Worm (Caenorhabditis elegans) whole organism, mixed stage, embryonic: ENCODE data around the gene mrpl-40.

Experiments used
- ces-1 ChIP-seq: fragments of 150-350 bp; optimal IDR thresholded peaks from 2 replicates; lab custom pipeline; 2014; ENCODE audit warnings: missing biosample characterization, missing genetic modification reagents, missing genetic modification characterization
- elt-1 ChIP-seq: sonication (generic microtip); optimal IDR thresholded peaks from 2 replicates; lab custom pipeline; 2017; ENCODE audit warnings: missing genetic modification characterization, mild to moderate bottlenecking, missing compliant biosample characterization, antibody characterized with exemption, moderate library complexity, borderline replicate concordance; ENCODE audit not compliant: insufficient read depth
- elt-3 ChIP-seq: fragments of 150-350 bp; optimal IDR thresholded peaks from 2 replicates; lab custom pipeline; 2014; ENCODE audit warnings: missing biosample characterization, missing genetic modification characterization
- hlh-1 ChIP-seq: fragments of 150-350 bp; optimal IDR thresholded peaks from 2 replicates; lab custom pipeline; 2014; ENCODE audit warnings: missing biosample characterization, missing genetic modification reagents, missing genetic modification characterization
- lsy-2 ChIP-seq: fragments of 150-350 bp; optimal IDR thresholded peaks from 2 replicates; lab custom pipeline; 2014; ENCODE audit warnings: missing biosample characterization, missing genetic modification characterization
- nhr-12 ChIP-seq: fragments of 150-350 bp; optimal IDR thresholded peaks from 2 replicates; lab custom pipeline; 2014; ENCODE audit warnings: missing biosample characterization, missing genetic modification characterization
- nhr-237 ChIP-seq: fragments of 150-350 bp; optimal IDR thresholded peaks from 2 replicates; lab custom pipeline; 2014; ENCODE audit warnings: missing biosample characterization, missing genetic modification characterization
- pha-4 ChIP-seq: fragments of 150-350 bp; optimal IDR thresholded peaks from 2 replicates; lab custom pipeline; 2018; ENCODE audit warnings: missing biosample characterization, missing genetic modification reagents, missing genetic modification characterization
- snpc-4 ChIP-seq: fragments of 150-350 bp; optimal IDR thresholded peaks from 2 replicates; lab custom pipeline; 2014; ENCODE audit warnings: missing biosample characterization, missing genetic modification characterization
- unc-39 ChIP-seq: fragments of 150-350 bp; optimal IDR thresholded peaks from 2 replicates; lab custom pipeline; 2014; ENCODE audit warnings: missing biosample characterization, missing genetic modification characterization
- ztf-11 ChIP-seq: fragments of 150-350 bp; optimal IDR thresholded peaks from 2 replicates; lab custom pipeline; 2014; ENCODE audit warnings: missing biosample characterization, missing genetic modification characterization

DNA sequence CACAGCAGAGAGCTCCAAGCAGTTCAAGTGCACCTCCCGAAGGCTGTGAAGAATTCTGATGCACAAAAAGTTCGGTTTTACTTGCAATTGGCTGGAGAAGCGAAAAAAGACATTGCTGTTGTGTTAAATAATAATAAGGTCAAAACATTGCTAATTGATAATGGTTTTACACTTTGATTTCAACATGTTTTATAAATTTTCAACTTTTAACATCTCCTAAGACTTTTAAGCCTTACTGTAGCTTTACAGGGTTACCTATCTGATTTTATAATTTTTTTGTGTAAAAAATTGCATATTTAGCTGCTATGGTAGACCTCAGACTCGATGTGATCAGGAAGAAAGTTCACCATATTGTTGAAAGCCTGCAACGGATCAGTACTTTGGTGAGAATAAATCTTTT lies 46.8 kb downstream of the mrpl-40 start, which contains the start of gene pals-25:
- no peak for TF ChIP-seq nhr-12 (tag; lab: Kevin White, UChicago)
- no peak for TF ChIP-seq elt-1 (tag; lab: Kevin White, UChicago)
- TF ChIP-seq pha-4 (tag; lab: Kevin White, UChicago), result no peak
- TF ChIP-seq snpc-4 (tag; lab: Kevin White, UChicago), result no peak
- TF ChIP-seq elt-3 (tag; lab: Kevin White, UChicago), result no peak
- TF ChIP-seq lsy-2 (tag; lab: Kevin White, UChicago), result no peak
- no peak for TF ChIP-seq ztf-11 (tag; lab: Kevin White, UChicago)
- no peak for TF ChIP-seq ces-1 (GFP tag; lab: Kevin White, UChicago)
- no peak for TF ChIP-seq nhr-237
- TF ChIP-seq unc-39 (tag; lab: Kevin White, UChicago), result no peak
- TF ChIP-seq hlh-1 (tag; lab: Kevin White, UChicago), result no peak
